Worm (Caenorhabditis elegans): ENCODE data around the gene pag-3.
"Not testable (repeated sequence)": the region's sequence is repeated elsewhere in the genome, so short reads cannot be mapped to it uniquely, and the experiment has no call there.

The pag-3 gene

DNA sequence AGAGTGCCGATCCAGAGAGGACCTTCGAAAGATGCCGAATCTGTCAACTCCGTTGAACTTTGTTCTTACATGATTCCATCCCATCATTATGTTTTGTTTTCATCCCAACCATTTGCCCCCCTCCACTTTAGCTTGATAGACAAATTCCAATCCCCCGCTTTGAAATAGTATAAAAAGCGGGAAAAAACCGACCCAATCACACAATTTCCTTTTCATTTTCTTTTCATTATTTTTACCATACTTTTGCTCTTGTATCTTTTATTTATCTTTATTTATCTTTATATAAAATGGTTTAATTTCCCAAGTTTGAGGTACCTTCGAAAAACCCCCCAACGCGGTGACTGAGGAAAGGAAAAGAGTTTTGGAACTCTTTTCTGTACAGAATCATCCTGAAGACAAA lies 12.1 kb upstream of the pag-3 start, which contains the start of gene F20D1.22:
F20D1.22 (plus strand) TSS at position 301 of the 400 bp plus-strand sequence.
- not testable (repeated sequence) for TF ChIP-seq unc-62 (GFP tag; optimal IDR thresholded peaks at IDR 0.05); nhr-237 (tag; optimal IDR thresholded peaks at IDR 0.05); zip-8 (tag; optimal IDR thresholded peaks at IDR 0.05)

DNA sequence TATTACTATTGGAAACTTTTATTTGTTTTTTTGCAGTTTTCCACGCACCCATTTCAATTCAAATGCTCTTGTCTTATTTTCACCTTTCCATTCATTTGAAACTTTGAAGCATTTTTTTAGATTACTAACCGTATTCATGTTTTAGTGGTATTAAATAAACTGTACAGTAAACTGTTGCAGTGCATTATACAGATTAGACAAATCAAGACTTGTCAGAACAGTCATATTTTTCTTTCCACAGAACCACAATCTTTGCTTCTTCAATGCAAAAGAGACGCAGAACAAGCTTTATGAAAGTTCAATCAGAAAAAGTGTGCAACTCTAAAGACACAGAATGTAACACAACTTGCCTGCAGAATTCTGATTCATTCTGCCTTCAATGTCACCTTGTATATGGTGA lies 11.3 kb upstream of the pag-3 start, which contains the start of gene F45B8.5:
F45B8.5 (plus strand) TSS at position 301 of the 400 bp plus-strand sequence.
- TF ChIP-seq unc-62 (GFP tag; optimal IDR thresholded peaks at IDR 0.05) (no peak), bed-3 (GFP tag; optimal IDR thresholded peaks at IDR 0.05) (no peak), nhr-237 (tag; optimal IDR thresholded peaks at IDR 0.05) (no peak), M03D4.4 (tag; optimal IDR thresholded peaks at IDR 0.05) (no peak), elt-1 (tag; optimal IDR thresholded peaks at IDR 0.05; ENCODE audit: borderline replicate concordance, insufficient read depth) (no peak), ztf-11 (tag; optimal IDR thresholded peaks at IDR 0.05) (no peak), ham-2 (GFP tag; optimal IDR thresholded peaks at IDR 0.05) (no peak), ceh-43 (GFP tag; optimal IDR thresholded peaks at IDR 0.05) (no peak), hlh-1 (tag; optimal IDR thresholded peaks at IDR 0.05) (no peak), elt-3 (tag; optimal IDR thresholded peaks at IDR 0.05) (no peak)

DNA sequence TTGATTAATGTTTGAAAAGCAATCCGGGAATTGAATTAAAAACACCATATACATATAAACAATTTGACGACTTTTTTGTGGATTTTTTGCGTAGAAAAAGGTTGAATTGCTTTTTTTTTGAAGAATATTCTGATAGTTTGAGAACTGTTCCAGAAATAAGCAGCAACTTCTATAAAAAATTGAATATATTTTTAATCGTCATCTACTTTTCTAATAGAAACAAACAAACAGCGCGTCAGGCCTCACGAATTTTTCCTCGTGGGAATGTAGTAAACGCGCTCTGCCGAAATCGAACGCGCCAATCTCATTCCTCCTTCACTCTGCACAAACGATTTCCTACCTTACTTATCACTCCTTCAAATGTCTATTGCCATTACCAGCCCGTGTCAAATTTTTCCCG lies 9.8 kb upstream of the pag-3 start, which contains the start of gene rgs-11:
rgs-11 (plus strand) TSS at position 301 of the 400 bp plus-strand sequence.
- no peak for TF ChIP-seq unc-39 (tag; optimal IDR thresholded peaks at IDR 0.05)
- no peak for TF ChIP-seq ceh-83 (GFP tag; optimal IDR thresholded peaks at IDR 0.05)
- TF ChIP-seq nhr-12 (tag; optimal IDR thresholded peaks at IDR 0.05): no peak
- no peak for TF ChIP-seq tbx-8 (GFP tag; optimal IDR thresholded peaks at IDR 0.05)
- TF ChIP-seq bed-3 (GFP tag; optimal IDR thresholded peaks at IDR 0.05): no peak
- no peak for TF ChIP-seq flh-1 (GFP tag; optimal IDR thresholded peaks at IDR 0.05)
- no peak for TF ChIP-seq ces-1 (GFP tag; optimal IDR thresholded peaks at IDR 0.05)
- no peak for TF ChIP-seq drap-1 (GFP tag; optimal IDR thresholded peaks at IDR 0.05)
- TF ChIP-seq nhr-237 (tag; optimal IDR thresholded peaks at IDR 0.05): no peak
- no peak for TF ChIP-seq cnd-1 (tag; optimal IDR thresholded peaks at IDR 0.05)
- no peak for TF ChIP-seq lsy-2 (tag; optimal IDR thresholded peaks at IDR 0.05)
- no peak for TF ChIP-seq ceh-39 (tag; optimal IDR thresholded peaks at IDR 0.05)
- no peak for TF ChIP-seq nhr-2 (tag; optimal IDR thresholded peaks at IDR 0.05)
- TF ChIP-seq elt-1 (tag; optimal IDR thresholded peaks at IDR 0.05; ENCODE audit: borderline replicate concordance, insufficient read depth): no peak

DNA sequence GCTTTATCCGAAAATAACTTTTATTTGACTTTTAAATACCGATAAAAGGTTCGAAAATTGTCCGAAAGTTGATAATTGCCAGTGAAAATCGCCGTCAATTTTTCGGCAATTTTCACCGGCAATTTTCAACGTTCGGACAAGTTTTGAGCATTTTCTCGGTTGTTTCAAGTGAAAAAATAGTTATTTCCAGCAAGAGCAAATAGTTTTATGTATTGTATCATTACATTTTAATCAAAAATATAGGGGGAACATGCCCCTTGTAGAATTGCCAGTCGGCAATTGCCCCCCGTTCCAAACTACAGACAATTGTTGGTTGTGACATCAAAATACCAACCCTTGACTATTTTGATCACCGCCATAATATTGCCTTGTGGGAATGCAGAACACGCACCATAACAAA lies 8.0 kb upstream of the pag-3 start, which contains the start of gene rgs-10:
rgs-10 (plus strand) TSS at position 301 of the 400 bp plus-strand sequence.
- TF ChIP-seq sem-2 (GFP tag; optimal IDR thresholded peaks at IDR 0.05): no peak
- no peak for TF ChIP-seq ham-2 (GFP tag; optimal IDR thresholded peaks at IDR 0.05)
- no peak for TF ChIP-seq lsy-2 (tag; optimal IDR thresholded peaks at IDR 0.05)
- no peak for TF ChIP-seq mab-5 (tag; optimal IDR thresholded peaks at IDR 0.05)
- TF ChIP-seq pha-4 (tag; optimal IDR thresholded peaks at IDR 0.05): no peak
- no peak for TF ChIP-seq elt-1 (tag; optimal IDR thresholded peaks at IDR 0.05; ENCODE audit: borderline replicate concordance, insufficient read depth)
- no peak for TF ChIP-seq flh-1 (GFP tag; optimal IDR thresholded peaks at IDR 0.05)
- TF ChIP-seq nhr-76 (tag; optimal IDR thresholded peaks at IDR 0.05): no peak
- TF ChIP-seq lin-32 (GFP tag; optimal IDR thresholded peaks at IDR 0.05): no peak
- TF ChIP-seq hlh-1 (tag; optimal IDR thresholded peaks at IDR 0.05): no peak
- no peak for TF ChIP-seq mls-2 (tag; optimal IDR thresholded peaks at IDR 0.05)
- TF ChIP-seq blmp-1 (tag; optimal IDR thresholded peaks at IDR 0.05): no peak
- no peak for TF ChIP-seq sptf-1 (tag; optimal IDR thresholded peaks at IDR 0.05)
- no peak for TF ChIP-seq ceh-39 (tag; optimal IDR thresholded peaks at IDR 0.05)
- TF ChIP-seq nhr-237 (tag; optimal IDR thresholded peaks at IDR 0.05): no peak
- TF ChIP-seq elt-3 (tag; optimal IDR thresholded peaks at IDR 0.05): no peak
- TF ChIP-seq unc-39 (tag; optimal IDR thresholded peaks at IDR 0.05): no peak
- TF ChIP-seq zip-8 (tag; optimal IDR thresholded peaks at IDR 0.05): no peak

DNA sequence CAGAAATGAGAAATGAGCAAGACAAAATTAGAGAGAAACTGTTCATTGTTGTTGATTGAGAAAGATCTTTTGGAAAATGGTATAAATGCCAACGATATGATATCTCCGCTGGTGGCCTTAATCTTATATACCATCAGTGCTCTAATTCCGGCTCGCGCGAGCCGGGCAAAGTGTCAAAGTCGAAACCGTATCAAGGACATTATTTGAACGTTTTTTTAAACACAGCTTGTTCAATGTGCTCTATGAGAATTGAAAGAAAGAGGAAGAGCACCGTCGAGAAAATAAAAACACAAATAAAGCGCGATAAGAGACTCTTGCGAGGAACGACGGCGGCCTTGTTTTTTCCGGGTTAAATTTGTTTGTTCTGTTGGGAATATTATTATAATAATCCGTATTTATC lies 7.0 kb upstream of the pag-3 start, which contains the start of gene idpp-3:
idpp-3 (minus strand) TSS at position 101 of the 400 bp plus-strand sequence.
- TF ChIP-seq elt-3 (tag; optimal IDR thresholded peaks at IDR 0.05) (no peak), drap-1 (GFP tag; optimal IDR thresholded peaks at IDR 0.05) (no peak), mab-5 (tag; optimal IDR thresholded peaks at IDR 0.05) (no peak), sptf-1 (tag; optimal IDR thresholded peaks at IDR 0.05) (no peak), pha-4 (tag; optimal IDR thresholded peaks at IDR 0.05) (no peak)

Data from whole organism, mixed stage, embryonic.